Worm (Caenorhabditis elegans) whole organism, L1 larva: ENCODE measurements around the gene sqst-4.

Experiments
- C16A3.4 ChIP-seq: fragments of 150-350 bp; optimal IDR thresholded peaks from 2 replicates; lab custom pipeline; 2014; ENCODE audit warnings: missing biosample characterization, missing genetic modification characterization
- F16B12.6 ChIP-seq: fragments of 150-350 bp; optimal IDR thresholded peaks from 2 replicates; lab custom pipeline; 2014; ENCODE audit warnings: missing biosample characterization, missing genetic modification characterization
- ama-1 ChIP-seq: fragments of 150-350 bp; optimal IDR thresholded peaks from 2 replicates; lab custom pipeline; 2014
- blmp-1 ChIP-seq: fragments of 150-350 bp; optimal IDR thresholded peaks from 2 replicates; lab custom pipeline; 2014; ENCODE audit warnings: missing biosample characterization, missing genetic modification characterization
- ceh-8 ChIP-seq: fragments of 200-800 bp; sonication (Bioruptor generic); optimal IDR thresholded peaks from 2 replicates; lab custom pipeline; 2018; ENCODE audit warnings: mild to moderate bottlenecking, missing genetic modification characterization, moderate library complexity, missing compliant biosample characterization
- ceh-82 ChIP-seq, 3 experiments: fragments of 150-350 bp in 1 of 3; sonication (generic microtip) in 2 of 3; optimal IDR thresholded peaks; 2 replicates each; lab custom pipeline; 2014 to 2017; ENCODE audit warnings: missing biosample characterization in 3 of 3, missing genetic modification characterization in 3 of 3
- ces-1 ChIP-seq: fragments of 150-350 bp; optimal IDR thresholded peaks from 2 replicates; lab custom pipeline; 2014; ENCODE audit warnings: missing biosample characterization, missing genetic modification reagents, missing genetic modification characterization
- dpl-1 ChIP-seq, 3 experiments: fragments of 150-350 bp in 2 of 3; sonication (generic microtip) in 1 of 3; optimal IDR thresholded peaks; 2 replicates each; lab custom pipeline; 2014 to 2017; ENCODE audit warnings: missing biosample characterization in 3 of 3, missing genetic modification characterization in 3 of 3, missing genetic modification reagents in 3 of 3
- dsc-1 ChIP-seq: sonication (generic microtip); optimal IDR thresholded peaks from 2 replicates; lab custom pipeline; 2016; ENCODE audit warnings: mild to moderate bottlenecking, missing genetic modification characterization, missing compliant biosample characterization
- efl-1 ChIP-seq, 4 experiments: fragments of 150-350 bp; optimal IDR thresholded peaks in 3 of 4; peaks in 1 of 4; 1 replicate in 1 of 4; 2 replicates in 3 of 4; lab custom pipeline; 2014; ENCODE audit warnings: missing biosample characterization in 2 of 4, missing genetic modification characterization in 2 of 4, missing genetic modification reagents in 2 of 4
- fkh-8 ChIP-seq: sonication (generic microtip); optimal IDR thresholded peaks from 2 replicates; lab custom pipeline; 2016; ENCODE audit warnings: mild to moderate bottlenecking, missing genetic modification characterization, missing compliant biosample characterization
- irx-1 ChIP-seq: sonication (generic microtip); optimal IDR thresholded peaks from 2 replicates; lab custom pipeline; 2016; ENCODE audit warnings: missing genetic modification characterization, missing compliant biosample characterization
- isw-1 ChIP-seq: fragments of 200-800 bp; sonication (Bioruptor generic); IDR thresholded peaks from 2 replicates; pipeline ENCODE4 v1.3.6; 2022; ENCODE audit warnings: missing genetic modification characterization, missing compliant biosample characterization
- lin-13 ChIP-seq: fragments of 150-350 bp; optimal IDR thresholded peaks from 2 replicates; lab custom pipeline; 2014; ENCODE audit warnings: missing biosample characterization, missing genetic modification reagents, missing genetic modification characterization
- lin-14 ChIP-seq: fragments of 200-800 bp; sonication (Bioruptor generic); optimal IDR thresholded peaks from 2 replicates; lab custom pipeline; 2018; ENCODE audit warnings: mild to moderate bottlenecking, missing genetic modification characterization, moderate library complexity, missing compliant biosample characterization
- lin-15B ChIP-seq: fragments of 150-350 bp; sonication (generic microtip); optimal IDR thresholded peaks from 3 replicates; lab custom pipeline; 2014; ENCODE audit warnings: missing biosample characterization, missing genetic modification characterization
- lin-35 ChIP-seq, 2 experiments: fragments of 150-350 bp; optimal IDR thresholded peaks; 2 replicates each; lab custom pipeline; 2014; ENCODE audit warnings: missing biosample characterization in 2 of 2, missing genetic modification characterization in 2 of 2, missing genetic modification reagents in 2 of 2
- lsy-2 ChIP-seq, 2 experiments: fragments of 150-350 bp; optimal IDR thresholded peaks; 2 replicates each; lab custom pipeline; 2014; ENCODE audit warnings: missing biosample characterization in 2 of 2, missing genetic modification characterization in 2 of 2
- mab-9 ChIP-seq: fragments of 200-800 bp; sonication (Bioruptor generic); IDR thresholded peaks from 2 replicates; pipeline ENCODE4 v1.3.6; 2022; ENCODE audit warnings: missing genetic modification reagents, missing genetic modification characterization, missing compliant biosample characterization
- mep-1 ChIP-seq: fragments of 150-350 bp; optimal IDR thresholded peaks from 2 replicates; lab custom pipeline; 2014; ENCODE audit warnings: missing biosample characterization, missing genetic modification characterization
- nhr-19 ChIP-seq: fragments of 200-800 bp; sonication (Bioruptor generic); conservative IDR thresholded peaks from 2 replicates; pipeline ENCODE4 v1.3.6; 2022; ENCODE audit warnings: missing genetic modification characterization, missing compliant biosample characterization
- nhr-20 ChIP-seq: sonication (generic microtip); optimal IDR thresholded peaks from 2 replicates; lab custom pipeline; 2016; ENCODE audit warnings: mild to moderate bottlenecking, missing genetic modification characterization, missing compliant biosample characterization
- nhr-47 ChIP-seq: sonication (generic microtip); optimal IDR thresholded peaks from 2 replicates; lab custom pipeline; 2016; ENCODE audit warnings: mild to moderate bottlenecking, missing genetic modification characterization, moderate library complexity, missing compliant biosample characterization
- nhr-76 ChIP-seq: sonication (generic microtip); optimal IDR thresholded peaks from 2 replicates; lab custom pipeline; 2017; ENCODE audit warnings: missing biosample characterization, missing genetic modification characterization
- nhr-90 ChIP-seq: sonication (generic microtip); optimal IDR thresholded peaks from 2 replicates; lab custom pipeline; 2016; ENCODE audit warnings: mild to moderate bottlenecking, missing genetic modification characterization, missing compliant biosample characterization; ENCODE audit not compliant: poor library complexity
- pax-3 ChIP-seq: fragments of 200-800 bp; sonication (Bioruptor generic); optimal IDR thresholded peaks from 2 replicates; lab custom pipeline; 2018; ENCODE audit warnings: mild to moderate bottlenecking, missing genetic modification characterization, moderate library complexity, missing compliant biosample characterization
- rnt-1 ChIP-seq: sonication (generic microtip); optimal IDR thresholded peaks from 2 replicates; lab custom pipeline; 2016; ENCODE audit warnings: mild to moderate bottlenecking, missing genetic modification characterization, moderate library complexity, missing compliant biosample characterization
- skn-1 ChIP-seq: fragments of 150-350 bp; optimal IDR thresholded peaks from 2 replicates; lab custom pipeline; 2014; ENCODE audit warnings: missing biosample characterization, missing genetic modification characterization
- snpc-4 ChIP-seq: fragments of 150-350 bp; optimal IDR thresholded peaks from 2 replicates; lab custom pipeline; 2014; ENCODE audit warnings: missing biosample characterization, missing genetic modification characterization
- snu-23 ChIP-seq: sonication (generic microtip); optimal IDR thresholded peaks from 2 replicates; lab custom pipeline; 2016; ENCODE audit warnings: missing genetic modification characterization, missing compliant biosample characterization
- sox-4 ChIP-seq: sonication (generic microtip); optimal IDR thresholded peaks from 2 replicates; lab custom pipeline; 2016; ENCODE audit warnings: missing genetic modification characterization, missing compliant biosample characterization
- swsn-7 ChIP-seq: sonication (generic microtip); optimal IDR thresholded peaks from 2 replicates; lab custom pipeline; 2016; ENCODE audit warnings: missing genetic modification characterization, missing compliant biosample characterization
- tbx-2 ChIP-seq: sonication (generic microtip); optimal IDR thresholded peaks from 2 replicates; lab custom pipeline; 2016; ENCODE audit warnings: missing genetic modification characterization, missing compliant biosample characterization
- unc-130 ChIP-seq: fragments of 150-350 bp; optimal IDR thresholded peaks from 2 replicates; lab custom pipeline; 2017; ENCODE audit warnings: missing biosample characterization, missing genetic modification characterization, inconsistent platforms
- unc-62 ChIP-seq: fragments of 150-350 bp; optimal IDR thresholded peaks from 2 replicates; lab custom pipeline; 2014; ENCODE audit warnings: missing biosample characterization, missing genetic modification reagents, missing genetic modification characterization
- unc-86 ChIP-seq: sonication (generic microtip); optimal IDR thresholded peaks from 2 replicates; lab custom pipeline; 2016; ENCODE audit warnings: missing genetic modification characterization, missing compliant biosample characterization
- xbp-1 ChIP-seq: sonication (generic microtip); optimal IDR thresholded peaks from 2 replicates; lab custom pipeline; 2016; ENCODE audit warnings: missing genetic modification characterization, missing compliant biosample characterization
- ztf-11 ChIP-seq, 2 experiments: sonication (generic microtip); optimal IDR thresholded peaks; 2 replicates each; lab custom pipeline; 2016 to 2017; ENCODE audit warnings: missing genetic modification characterization in 2 of 2, missing biosample characterization in 1 of 2, missing compliant biosample characterization in 1 of 2

The sqst-4 gene

ce11 chrV:16499006-16499405 lies 10.7 kb downstream of the sqst-4 start, which contains the start of gene F36D3.1:
Gene F36D3.1 (plus strand): TSS chrV:16499352.
- no peak for TF ChIP-seq sox-4
- TF ChIP-seq lin-35 (GFP tag; optimal IDR thresholded peaks at IDR 0.05; lab: Kevin White, UChicago): peak; percentile 78 to 92
- TF ChIP-seq ceh-8: no peak
- TF ChIP-seq dpl-1 (GFP tag; optimal IDR thresholded peaks at IDR 0.05; lab: Kevin White, UChicago): peak; percentile 83 to 90 (median 85)
- TF ChIP-seq unc-62: no peak
- peak; percentile 54 for TF ChIP-seq swsn-7 (tag; lab: Kevin White, UChicago)
- peak; percentile 91 to 92 for TF ChIP-seq efl-1 (optimal IDR thresholded peaks at IDR 0.05; lab: Kevin White, UChicago)
- peak; percentile 88 to 99 for TF ChIP-seq efl-1 (GFP tag; optimal IDR thresholded peaks at IDR 0.05 in 1 of 2; lab: Kevin White, UChicago)
- peak; percentile 84 for TF ChIP-seq F16B12.6 (tag; lab: Kevin White, UChicago)
- peak; percentile 39 for TF ChIP-seq xbp-1
- TF ChIP-seq blmp-1 (tag; lab: Kevin White, UChicago): peak; percentile 71
- no peak for TF ChIP-seq mab-9 (GFP tag; lab: Robert Waterston, UW)
- TF ChIP-seq fkh-8 (tag; lab: Kevin White, UChicago): no peak
- TF ChIP-seq pax-3 (tag; lab: Kevin White, UChicago): no peak
- peak; percentile 59 for TF ChIP-seq unc-130
- TF ChIP-seq lsy-2 (tag; optimal IDR thresholded peaks at IDR 0.05; lab: Kevin White, UChicago): peak; percentile 57 to 83
- TF ChIP-seq skn-1 (tag; lab: Kevin White, UChicago): peak; percentile 40
- peak; percentile 42 for TF ChIP-seq lin-14
- peak; percentile 58 for TF ChIP-seq nhr-47
- TF ChIP-seq isw-1 (GFP tag; lab: Robert Waterston, UW): no peak
- no peak for TF ChIP-seq nhr-76 (tag; lab: Kevin White, UChicago)
- peak; percentile 63 for TF ChIP-seq rnt-1 (tag; lab: Kevin White, UChicago)
- peak; percentile 17 to 49 (median 28) for TF ChIP-seq ceh-82 (tag; optimal IDR thresholded peaks at IDR 0.05; lab: Kevin White, UChicago)
- peak; percentile 43 for TF ChIP-seq C16A3.4 (tag; lab: Kevin White, UChicago)
- peak; percentile 45 for TF ChIP-seq lin-13 (GFP tag; lab: Kevin White, UChicago)
- TF ChIP-seq dsc-1 (tag; lab: Kevin White, UChicago): peak; percentile 15
- peak; percentile 38 for TF ChIP-seq snpc-4 (tag; lab: Kevin White, UChicago)
- TF ChIP-seq nhr-90 (tag; lab: Kevin White, UChicago): peak; percentile 15
- TF ChIP-seq tbx-2 (tag; lab: Kevin White, UChicago): peak; percentile 28
- peak; percentile 22 for TF ChIP-seq nhr-20 (tag; lab: Kevin White, UChicago)
- TF ChIP-seq unc-86 (tag; lab: Kevin White, UChicago): peak; percentile 7
- peak; percentile 68 for TF ChIP-seq mep-1 (tag; lab: Kevin White, UChicago)
- peak; percentile 26; the same call in 1 of the 2 replicates for TF ChIP-seq nhr-19
- peak; percentile 26 for TF ChIP-seq lin-15B (tag; lab: Kevin White, UChicago)
- no peak for TF ChIP-seq irx-1 (tag; lab: Kevin White, UChicago)
- TF ChIP-seq ztf-11 (tag; optimal IDR thresholded peaks at IDR 0.05; lab: Kevin White, UChicago): no peak
- peak; percentile 64 for TF ChIP-seq snu-23 (GFP tag; lab: Kevin White, UChicago)

ce11 chrV:16503164-16503563 lies 14.9 kb downstream of the sqst-4 start, which contains the start of gene F36D3.14:
Gene F36D3.14 (minus strand): TSS chrV:16503264.
- TF ChIP-seq ces-1 (GFP tag; lab: Kevin White, UChicago) (no peak), ama-1 (lab: Kevin White, UChicago) (no peak)

ce11 chrV:16505828-16506227 lies 17.6 kb downstream of the sqst-4 start, which contains the start of gene nhr-54:
Gene nhr-54 (minus strand): TSS chrV:16505928.
- no peak for TF ChIP-seq F16B12.6 (tag; lab: Kevin White, UChicago)
